Fruit fly (Drosophila melanogaster) whole organism, embryonic: Measurements from ENCODE around the gene CG18063.

Experiments used
- Aef1 ChIP-seq: fragments of 200-800 bp; sonication (Bioruptor generic); IDR thresholded peaks from 3 replicates; pipeline ENCODE4 v1.3.6; 2022; ENCODE audit warnings: missing biosample characterization, missing genetic modification characterization
- Blimp-1 ChIP-seq: fragments of 200-800 bp; sonication (Bioruptor generic); optimal IDR thresholded peaks from 3 replicates; lab custom pipeline; 2018; ENCODE audit warnings: missing biosample characterization, missing genetic modification characterization, mild to moderate bottlenecking, moderate library complexity, missing genetic modification reagents
- CG10209 ChIP-seq: fragments of 200-800 bp; sonication (Bioruptor generic); optimal IDR thresholded peaks from 3 replicates; lab custom pipeline; 2017; ENCODE audit warnings: missing biosample characterization, mild to moderate bottlenecking, missing genetic modification characterization, missing genetic modification reagents
- CG10366 ChIP-seq: fragments of 200-800 bp; sonication (Bioruptor generic); IDR thresholded peaks from 2 replicates; pipeline ENCODE4 v1.3.6; 2022; ENCODE audit warnings: missing biosample characterization, missing genetic modification characterization
- CG10543 ChIP-seq: fragments of 200-800 bp; sonication (Bioruptor generic); optimal IDR thresholded peaks from 3 replicates; lab custom pipeline; 2017; ENCODE audit warnings: missing biosample characterization, mild to moderate bottlenecking, missing genetic modification characterization, moderate library complexity
- CG11695 ChIP-seq: fragments of 200-800 bp; sonication (Bioruptor generic); IDR thresholded peaks from 3 replicates; pipeline ENCODE4 v1.3.6; 2022; ENCODE audit warnings: missing biosample characterization, missing genetic modification characterization
- CG11696 ChIP-seq: fragments of 200-800 bp; sonication (Bioruptor generic); IDR thresholded peaks from 2 replicates; pipeline ENCODE4 v1.3.6; 2022; ENCODE audit warnings: missing biosample characterization, missing genetic modification characterization
- CG12299 ChIP-seq: fragments of 200-800 bp; sonication (Bioruptor generic); optimal IDR thresholded peaks from 2 replicates; lab custom pipeline; 2018; ENCODE audit warnings: missing biosample characterization, mild to moderate bottlenecking, missing genetic modification characterization
- CG1233 ChIP-seq: fragments of 200-800 bp; sonication (Bioruptor generic); optimal IDR thresholded peaks from 4 replicates; lab custom pipeline; 2018; ENCODE audit warnings: missing biosample characterization, mild to moderate bottlenecking, missing genetic modification characterization
- CG12769 ChIP-seq: fragments of 200-800 bp; sonication (Bioruptor generic); optimal IDR thresholded peaks from 2 replicates; lab custom pipeline; 2019; ENCODE audit warnings: missing biosample characterization, mild to moderate bottlenecking, missing genetic modification characterization, moderate library complexity
- CG14014 ChIP-seq: fragments of 200-800 bp; sonication (Bioruptor generic); IDR thresholded peaks from 2 replicates; pipeline ENCODE4 v1.3.6; 2022; ENCODE audit warnings: missing biosample characterization, missing genetic modification characterization
- CG15601 ChIP-seq: fragments of 200-800 bp; sonication (Bioruptor generic); optimal IDR thresholded peaks from 3 replicates; lab custom pipeline; 2019; ENCODE audit warnings: missing biosample characterization, mild to moderate bottlenecking, missing genetic modification characterization, moderate library complexity
- CG17359 ChIP-seq: fragments of 200-800 bp; sonication (Bioruptor generic); optimal IDR thresholded peaks from 3 replicates; lab custom pipeline; 2018; ENCODE audit warnings: missing biosample characterization, mild to moderate bottlenecking, missing genetic modification characterization, moderate library complexity
- CG2875 ChIP-seq: fragments of 200-800 bp; sonication (Bioruptor generic); optimal IDR thresholded peaks from 2 replicates; lab custom pipeline; 2017; ENCODE audit warnings: missing biosample characterization, mild to moderate bottlenecking, missing genetic modification characterization, missing genetic modification reagents
- CG31224 ChIP-seq: fragments of 200-800 bp; sonication (Bioruptor generic); IDR thresholded peaks from 2 replicates; pipeline ENCODE4 v1.3.6; 2022; ENCODE audit warnings: missing biosample characterization, missing genetic modification characterization
- CG34224 ChIP-seq: fragments of 200-800 bp; sonication (Bioruptor generic); IDR thresholded peaks from 3 replicates; pipeline ENCODE4 v1.3.6; 2022; ENCODE audit warnings: missing biosample characterization, missing genetic modification characterization; ENCODE audit not compliant: partially characterized antibody
- CG6175 ChIP-seq: fragments of 200-800 bp; sonication (Bioruptor generic); IDR thresholded peaks from 3 replicates; pipeline ENCODE4 v1.3.6; 2022; ENCODE audit warnings: missing biosample characterization, missing genetic modification characterization
- CG8924 ChIP-seq: fragments of 200-800 bp; optimal IDR thresholded peaks from 3 replicates; lab custom pipeline; 2019; ENCODE audit warnings: missing biosample characterization, mild to moderate bottlenecking, missing genetic modification characterization, moderate library complexity
- CG8944 ChIP-seq: fragments of 200-800 bp; sonication (Bioruptor generic); optimal IDR thresholded peaks from 3 replicates; lab custom pipeline; 2016; ENCODE audit warnings: missing biosample characterization, missing genetic modification characterization
- D19A ChIP-seq: fragments of 200-800 bp; optimal IDR thresholded peaks from 3 replicates; lab custom pipeline; 2019; ENCODE audit warnings: missing biosample characterization, mild to moderate bottlenecking, missing genetic modification characterization, moderate library complexity
- Deaf1 ChIP-seq: fragments of 200-800 bp; optimal IDR thresholded peaks from 3 replicates; lab custom pipeline; 2019; ENCODE audit warnings: missing biosample characterization, mild to moderate bottlenecking, missing genetic modification characterization, moderate library complexity
- Dll ChIP-seq: fragments of 200-800 bp; sonication (Bioruptor generic); IDR thresholded peaks from 4 replicates; pipeline ENCODE4 v1.3.6; 2022; ENCODE audit warnings: missing biosample characterization, missing genetic modification characterization; ENCODE audit not compliant: partially characterized antibody
- Hey ChIP-seq: fragments of 200-800 bp; sonication (Bioruptor generic); optimal IDR thresholded peaks from 3 replicates; lab custom pipeline; 2018; ENCODE audit warnings: missing biosample characterization, mild to moderate bottlenecking, missing genetic modification characterization
- Hmr ChIP-seq: fragments of 200-800 bp; sonication (Bioruptor generic); optimal IDR thresholded peaks from 3 replicates; lab custom pipeline; 2017; ENCODE audit warnings: mild to moderate bottlenecking, missing biosample characterization, missing genetic modification reagents, missing genetic modification characterization
- Kr ChIP-seq: fragments of 200-800 bp; sonication (Bioruptor generic); optimal IDR thresholded peaks from 2 replicates; lab custom pipeline; 2017; ENCODE audit warnings: missing biosample characterization, mild to moderate bottlenecking, missing genetic modification characterization
- MESR4 ChIP-seq: fragments of 200-800 bp; sonication (Bioruptor generic); optimal IDR thresholded peaks from 2 replicates; lab custom pipeline; 2018; ENCODE audit warnings: missing biosample characterization, mild to moderate bottlenecking, missing genetic modification characterization, moderate library complexity
- NFAT ChIP-seq: fragments of 200-800 bp; sonication (Bioruptor generic); IDR thresholded peaks from 2 replicates; pipeline ENCODE4 v1.3.6; 2022; ENCODE audit warnings: missing biosample characterization, missing genetic modification characterization
- Ravus ChIP-seq: fragments of 200-800 bp; sonication (Bioruptor generic); IDR thresholded peaks from 2 replicates; pipeline ENCODE4 v1.3.6; 2022; ENCODE audit warnings: missing biosample characterization, missing genetic modification characterization
- Stat92E ChIP-seq, 3 experiments: fragments of >200 bp in 2 of 3; fragments of 200-800 bp in 1 of 3; sonication (Bioruptor generic) in 1 of 3; optimal IDR thresholded peaks; 2 replicates each; lab custom pipeline; 2017 to 2019; ENCODE audit warnings: missing biosample characterization in 3 of 3, missing genetic modification characterization in 3 of 3, mild to moderate bottlenecking in 1 of 3, moderate library complexity in 1 of 3
- abd-A ChIP-seq: fragments of 200-800 bp; sonication (Bioruptor generic); optimal IDR thresholded peaks from 3 replicates; lab custom pipeline; 2019; ENCODE audit warnings: missing biosample characterization, mild to moderate bottlenecking, missing genetic modification characterization, moderate library complexity
- chinmo ChIP-seq: fragments of 200-800 bp; sonication (Bioruptor generic); IDR thresholded peaks from 4 replicates; pipeline ENCODE4 v1.3.6; 2022; ENCODE audit warnings: missing biosample characterization, missing genetic modification characterization; ENCODE audit not compliant: partially characterized antibody
- chm ChIP-seq: fragments of 200-800 bp; sonication (Bioruptor generic); IDR thresholded peaks from 2 replicates; pipeline ENCODE4 v1.3.6; 2022; ENCODE audit warnings: missing biosample characterization, missing genetic modification characterization
- en ChIP-seq: fragments of 200-800 bp; sonication (Bioruptor generic); optimal IDR thresholded peaks from 2 replicates; lab custom pipeline; 2016; ENCODE audit warnings: missing biosample characterization, missing genetic modification characterization
- exex ChIP-seq: fragments of 200-800 bp; sonication (Bioruptor generic); optimal IDR thresholded peaks from 4 replicates; lab custom pipeline; 2018; ENCODE audit warnings: missing biosample characterization, mild to moderate bottlenecking, missing genetic modification characterization, moderate library complexity
- fd64A ChIP-seq: fragments of 200-800 bp; sonication (Bioruptor generic); optimal IDR thresholded peaks from 3 replicates; lab custom pipeline; 2018; ENCODE audit warnings: missing biosample characterization, mild to moderate bottlenecking, missing genetic modification characterization
- ftz-f1 ChIP-seq: fragments of 200-800 bp; sonication (Bioruptor generic); optimal IDR thresholded peaks from 2 replicates; lab custom pipeline; 2016; ENCODE audit warnings: missing biosample characterization, missing genetic modification characterization
- grau ChIP-seq: fragments of 200-800 bp; optimal IDR thresholded peaks from 3 replicates; lab custom pipeline; 2019; ENCODE audit warnings: missing biosample characterization, mild to moderate bottlenecking, missing genetic modification characterization, moderate library complexity
- grn ChIP-seq: fragments of 200-800 bp; sonication (Bioruptor generic); optimal IDR thresholded peaks from 3 replicates; lab custom pipeline; 2017; ENCODE audit warnings: missing biosample characterization, missing genetic modification characterization
- hb ChIP-seq: fragments of 200-800 bp; sonication (Bioruptor generic); IDR thresholded peaks from 3 replicates; pipeline ENCODE4 v1.3.6; 2022; ENCODE audit warnings: missing biosample characterization, missing genetic modification characterization; ENCODE audit not compliant: partially characterized antibody
- hbn ChIP-seq: fragments of 200-800 bp; sonication (Bioruptor generic); IDR thresholded peaks from 2 replicates; pipeline ENCODE4 v1.3.6; 2022; ENCODE audit warnings: missing biosample characterization, missing genetic modification characterization; ENCODE audit not compliant: partially characterized antibody
- hth ChIP-seq: fragments of >200 bp; optimal IDR thresholded peaks from 2 replicates; lab custom pipeline; 2017; ENCODE audit warnings: inconsistent platforms
- pita ChIP-seq: fragments of 200-800 bp; sonication (Bioruptor generic); optimal IDR thresholded peaks from 2 replicates; lab custom pipeline; 2017; ENCODE audit warnings: missing biosample characterization, mild to moderate bottlenecking, missing genetic modification characterization
- sd ChIP-seq: fragments of 200-800 bp; sonication (Bioruptor generic); optimal IDR thresholded peaks from 3 replicates; lab custom pipeline; 2018; ENCODE audit warnings: missing biosample characterization, mild to moderate bottlenecking, missing genetic modification characterization, moderate library complexity
- sens ChIP-seq: fragments of 200-800 bp; sonication (Bioruptor generic); peaks from one replicate; lab custom pipeline; 2016; ENCODE audit warnings: missing biosample characterization, missing genetic modification characterization
- slou ChIP-seq: fragments of 200-800 bp; sonication (Bioruptor generic); optimal IDR thresholded peaks from 3 replicates; lab custom pipeline; 2016; ENCODE audit warnings: missing biosample characterization, missing genetic modification characterization
- so ChIP-seq: fragments of 200-800 bp; sonication (Bioruptor generic); IDR thresholded peaks from 3 replicates; pipeline ENCODE4 v1.3.6; 2022; ENCODE audit warnings: missing biosample characterization, missing genetic modification characterization
- sr ChIP-seq: fragments of 200-800 bp; sonication (Bioruptor generic); IDR thresholded peaks from 3 replicates; pipeline ENCODE4 v1.3.6; 2022; ENCODE audit warnings: missing biosample characterization, missing genetic modification characterization

Gene CG18063

DNA sequence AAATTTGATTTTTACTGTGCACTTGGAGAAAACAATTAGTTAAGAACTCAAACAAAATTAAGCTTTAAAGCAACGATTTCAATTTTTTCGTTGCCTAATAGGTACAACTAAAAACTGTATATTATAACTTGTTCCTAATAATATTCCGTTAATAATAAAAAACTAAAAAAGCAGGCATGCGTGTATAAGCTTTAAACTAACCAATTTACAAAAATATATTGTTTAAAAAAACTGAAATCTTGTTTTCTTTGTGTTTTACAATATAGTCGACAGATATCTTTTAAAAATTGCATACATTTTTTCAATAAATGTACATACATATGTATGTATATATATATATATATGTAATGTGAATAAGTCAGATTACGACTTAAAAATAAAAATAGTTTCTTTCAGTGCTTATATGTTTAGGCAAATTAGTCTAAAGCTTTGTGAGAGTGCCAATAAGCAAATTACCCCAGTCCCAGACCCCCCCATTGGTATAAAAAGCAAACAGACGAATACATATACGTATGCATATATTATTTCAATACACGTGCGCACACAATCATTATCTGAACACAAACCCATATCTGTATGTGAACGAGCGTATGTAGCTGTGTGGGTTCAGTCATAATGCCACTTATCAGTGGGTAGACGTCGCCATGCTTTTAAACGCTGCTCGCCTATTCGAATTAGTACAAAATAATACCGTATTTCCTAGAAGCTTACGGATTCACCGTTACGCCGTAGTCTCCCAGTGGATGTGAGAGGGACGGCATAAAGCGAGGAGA, 44.6 kb upstream of the CG18063 start (continued):
- TF ChIP-seq Hmr (peak; percentile 57), hth (lab: Kevin White, UChicago) (no peak), sr (GFP tag; lab: Robert Waterston, UW) (peak; percentile 95), Ravus (GFP tag; lab: Robert Waterston, UW) (no peak), grn (GFP tag; lab: Kevin White, UChicago) (no peak), CG11696 (GFP tag; lab: Robert Waterston, UW) (0 out of 2 replicates have a peak, but pooled peaks have one; percentile 12), D19A (tag; lab: Kevin White, UChicago) (peak; percentile 79), MESR4 (GFP tag; lab: Kevin White, UChicago) (no peak), CG12769 (tag; lab: Kevin White, UChicago) (peak; percentile 99)
- TF ChIP-seq, all 482 proteins: peak for 251

DNA sequence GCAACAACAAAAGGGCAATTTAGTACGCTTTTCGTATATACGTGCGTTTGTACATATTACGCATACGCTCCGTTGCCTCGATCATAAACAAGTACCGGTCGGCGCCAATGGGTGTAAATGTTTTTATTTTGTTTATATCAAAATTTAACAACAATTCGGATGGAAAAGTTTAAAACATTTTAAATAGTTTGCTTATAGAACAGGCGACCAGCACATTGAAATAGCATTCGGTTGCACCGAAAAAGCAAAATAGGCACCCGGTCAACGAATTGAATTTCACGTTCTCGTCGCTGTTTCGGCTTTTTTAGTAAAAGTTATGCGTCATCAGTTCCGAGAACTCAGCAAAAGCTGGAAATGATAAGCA, 44.0 kb upstream of the CG18063 start:
- TF ChIP-seq Deaf1 (tag; lab: Kevin White, UChicago) (peak; percentile 83), NFAT (GFP tag; lab: Robert Waterston, UW) (peak; percentile 9; the same call in 1 of the 2 replicates), Stat92E (GFP tag; optimal IDR thresholded peaks at IDR 0.05; lab: Kevin White, UChicago) (peak in 1 of 3 experiments; percentile 76), Hey (tag; lab: Kevin White, UChicago) (no peak), chm (GFP tag; lab: Robert Waterston, UW) (0 out of 2 replicates have a peak, but pooled peaks have one; percentile 50), hbn (GFP tag; lab: Robert Waterston, UW) (0 out of 2 replicates have a peak, but pooled peaks have one; percentile 30), grau (tag; lab: Kevin White, UChicago) (no peak), so (GFP tag; lab: Robert Waterston, UW) (peak; percentile 22; the same call in 1 of the 3 replicates), Blimp-1 (GFP tag; lab: Kevin White, UChicago) (peak; percentile 44), CG10543 (GFP tag; lab: Kevin White, UChicago) (peak; percentile 47), CG14014 (no peak), CG8924 (tag; lab: Kevin White, UChicago) (peak; percentile 91), CG31224 (GFP tag; lab: Robert Waterston, UW) (peak; percentile 95), exex (tag; lab: Kevin White, UChicago) (peak; percentile 24), CG8944 (GFP tag; lab: Kevin White, UChicago) (no peak), Dll (GFP tag; lab: Robert Waterston, UW) (0 out of 4 replicates have a peak, but pooled peaks have one; percentile 44), pita (no peak), CG34224 (GFP tag; lab: Robert Waterston, UW) (peak; percentile 30; the same call in 1 of the 3 replicates), sens (peak; percentile 75), ftz-f1 (GFP tag; lab: Kevin White, UChicago) (peak; percentile 72), fd64A (peak; percentile 10), CG6175 (GFP tag; lab: Robert Waterston, UW) (0 out of 3 replicates have a peak, but pooled peaks have one; percentile 22), CG10209 (GFP tag; lab: Kevin White, UChicago) (no peak), chinmo (GFP tag; lab: Robert Waterston, UW) (peak; percentile 89; the same call in 2 of the 4 replicates), hb (GFP tag; lab: Robert Waterston, UW) (no peak), CG11695 (GFP tag; lab: Robert Waterston, UW) (no peak), CG15601 (tag; lab: Kevin White, UChicago) (no peak), sd (tag; lab: Kevin White, UChicago) (peak; percentile 55), slou (GFP tag; lab: Kevin White, UChicago) (no peak), CG17359 (tag; lab: Kevin White, UChicago) (no peak), CG1233 (no peak), en (no peak), CG2875 (GFP tag; lab: Kevin White, UChicago) (no peak), abd-A (tag; lab: Kevin White, UChicago) (peak; percentile 86), Aef1 (GFP tag; lab: Robert Waterston, UW) (peak; percentile 11; the same call in 1 of the 3 replicates), Kr (GFP tag; lab: Kevin White, UChicago) (no peak), CG10366 (0 out of 2 replicates have a peak, but pooled peaks have one; percentile 37), CG12299 (tag; lab: Kevin White, UChicago) (peak; percentile 28)
